Worm (Caenorhabditis elegans) whole organism, L4 larva: ENCODE results near the gene F16G10.11.

Experiments
- ZK546.5 ChIP-seq, 2 experiments: sonication (generic microtip); optimal IDR thresholded peaks; 2 replicates each; lab custom pipeline; 2017; ENCODE audit warnings: missing biosample characterization in 2 of 2, missing genetic modification characterization in 2 of 2
- ama-1 ChIP-seq: fragments of 150-350 bp; optimal IDR thresholded peaks from 2 replicates; lab custom pipeline; 2014; ENCODE audit warnings: inconsistent platforms, mixed read lengths
- hlh-11 ChIP-seq: fragments of 200-800 bp; sonication (Bioruptor generic); optimal IDR thresholded peaks from 2 replicates; lab custom pipeline; 2018; ENCODE audit warnings: mild to moderate bottlenecking, missing genetic modification characterization, missing compliant biosample characterization
- ztf-7 ChIP-seq: fragments of 150-350 bp; optimal IDR thresholded peaks from 2 replicates; lab custom pipeline; 2014; ENCODE audit warnings: missing biosample characterization, missing genetic modification characterization

DNA sequence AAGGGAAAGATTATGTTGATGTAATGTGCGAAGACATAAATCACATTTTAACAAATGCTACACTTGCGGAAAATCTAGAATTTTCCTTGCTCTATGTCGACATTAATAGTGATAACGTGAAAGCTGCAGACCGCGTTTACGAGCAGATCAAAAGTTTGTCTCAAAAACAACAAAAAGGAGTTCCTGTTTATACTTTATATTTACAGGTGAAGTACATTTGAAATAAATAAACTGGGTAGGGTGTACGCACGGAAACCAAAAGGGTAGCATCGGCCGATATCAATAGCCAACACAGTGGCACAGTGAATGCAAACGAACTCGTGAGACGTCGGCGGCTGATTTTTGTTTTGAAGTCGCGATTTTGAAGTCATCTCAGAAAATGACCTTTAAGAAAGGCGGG lies 28.7 kb upstream of the F16G10.11 start:
- TF ChIP-seq hlh-11 (tag; lab: Kevin White, UChicago) = no peak
- TF ChIP-seq ZK546.5 (tag; optimal IDR thresholded peaks at IDR 0.05; lab: Kevin White, UChicago) = no peak
- TF ChIP-seq ztf-7 (tag; lab: Kevin White, UChicago) = no peak
- TF ChIP-seq ama-1 (lab: Kevin White, UChicago) = no peak
